Worm (Caenorhabditis elegans): ENCODE measurements around the gene ugt-18.

DNA sequence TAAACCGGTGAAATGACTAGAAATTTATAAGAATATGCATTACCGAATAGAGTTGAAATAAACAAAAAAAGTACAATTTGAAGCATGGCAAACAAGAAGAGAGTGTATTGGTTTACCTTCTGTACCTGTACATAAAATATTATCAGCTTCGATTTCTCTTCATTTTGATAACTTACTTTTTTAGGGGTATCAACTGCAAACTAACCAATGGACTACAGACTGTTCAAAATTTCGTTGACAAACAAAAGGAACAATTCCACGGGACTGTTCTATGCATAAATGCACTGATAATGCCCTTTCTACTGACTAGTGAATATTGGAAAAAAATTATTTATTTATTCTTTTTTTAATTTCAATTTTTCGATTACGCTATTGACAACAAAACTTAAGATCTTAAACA, 22.1 kb upstream of the ugt-18 start, which contains the start of gene ugt-6:
- TF ChIP-seq ztf-6 (GFP tag; IDR thresholded peaks at IDR 0.05): no peak
- no peak for TF ChIP-seq B0019.2 (GFP tag; conservative IDR thresholded peaks at IDR 0.05)
- TF ChIP-seq unc-62 (GFP tag; optimal IDR thresholded peaks at IDR 0.05): no peak
- TF ChIP-seq ztf-18 (tag; optimal IDR thresholded peaks at IDR 0.05): no peak
- TF ChIP-seq him-1 (tag; optimal IDR thresholded peaks at IDR 0.05): no peak
- TF ChIP-seq attf-6 (GFP tag; IDR thresholded peaks at IDR 0.05): no peak
- no peak for TF ChIP-seq tlf-1 (GFP tag; optimal IDR thresholded peaks at IDR 0.05)
- no peak for TF ChIP-seq nhr-120 (GFP tag; IDR thresholded peaks at IDR 0.05)
